Worm (Caenorhabditis elegans) whole organism, L1 larva: ENCODE results near the gene K10D11.2.

Source experiments
- ama-1 ChIP-seq: fragments of 150-350 bp; optimal IDR thresholded peaks from 2 replicates; lab custom pipeline; 2014
- ceh-8 ChIP-seq: fragments of 200-800 bp; sonication (Bioruptor generic); optimal IDR thresholded peaks from 2 replicates; lab custom pipeline; 2018; ENCODE audit warnings: mild to moderate bottlenecking, missing genetic modification characterization, moderate library complexity, missing compliant biosample characterization
- ceh-90 ChIP-seq: sonication (generic microtip); optimal IDR thresholded peaks from 2 replicates; lab custom pipeline; 2016; ENCODE audit warnings: missing genetic modification characterization, missing compliant biosample characterization
- ces-1 ChIP-seq: fragments of 150-350 bp; optimal IDR thresholded peaks from 2 replicates; lab custom pipeline; 2014; ENCODE audit warnings: missing biosample characterization, missing genetic modification reagents, missing genetic modification characterization
- dpl-1 ChIP-seq, 3 experiments: fragments of 150-350 bp in 2 of 3; sonication (generic microtip) in 1 of 3; optimal IDR thresholded peaks; 2 replicates each; lab custom pipeline; 2014 to 2017; ENCODE audit warnings: missing biosample characterization in 3 of 3, missing genetic modification characterization in 3 of 3, missing genetic modification reagents in 3 of 3
- dsc-1 ChIP-seq: sonication (generic microtip); optimal IDR thresholded peaks from 2 replicates; lab custom pipeline; 2016; ENCODE audit warnings: mild to moderate bottlenecking, missing genetic modification characterization, missing compliant biosample characterization
- efl-1 ChIP-seq, 4 experiments: fragments of 150-350 bp; optimal IDR thresholded peaks in 3 of 4; peaks in 1 of 4; 1 replicate in 1 of 4; 2 replicates in 3 of 4; lab custom pipeline; 2014; ENCODE audit warnings: missing biosample characterization in 2 of 4, missing genetic modification characterization in 2 of 4, missing genetic modification reagents in 2 of 4
- efl-3 ChIP-seq: fragments of 200-800 bp; sonication (Bioruptor generic); optimal IDR thresholded peaks from 2 replicates; lab custom pipeline; 2018; ENCODE audit warnings: mild to moderate bottlenecking, missing genetic modification characterization, missing compliant biosample characterization
- elt-3 ChIP-seq, 6 experiments: fragments of 150-350 bp in 1 of 6; sonication (generic microtip); optimal IDR thresholded peaks; 2 replicates each; lab custom pipeline; 2017 to 2018; ENCODE audit warnings: missing biosample characterization in 6 of 6, missing genetic modification characterization in 6 of 6, inconsistent platforms in 1 of 6
- fkh-10 ChIP-seq: sonication (generic microtip); optimal IDR thresholded peaks from 2 replicates; lab custom pipeline; 2017; ENCODE audit warnings: missing biosample characterization, missing genetic modification reagents, missing genetic modification characterization
- fkh-4 ChIP-seq: sonication (generic microtip); optimal IDR thresholded peaks from 2 replicates; lab custom pipeline; 2016; ENCODE audit warnings: missing compliant biosample characterization, missing genetic modification characterization, borderline replicate concordance
- hlh-17 ChIP-seq: fragments of 200-800 bp; sonication (Bioruptor generic); optimal IDR thresholded peaks from 2 replicates; lab custom pipeline; 2018; ENCODE audit warnings: missing genetic modification characterization, mild to moderate bottlenecking, missing compliant biosample characterization, moderate library complexity, borderline replicate concordance
- hlh-4 ChIP-seq: sonication (generic microtip); optimal IDR thresholded peaks from 2 replicates; lab custom pipeline; 2016; ENCODE audit warnings: mild to moderate bottlenecking, missing genetic modification characterization, missing compliant biosample characterization
- jun-1 ChIP-seq: fragments of 150-350 bp; optimal IDR thresholded peaks from 2 replicates; lab custom pipeline; 2014; ENCODE audit warnings: missing biosample characterization, missing genetic modification reagents, missing genetic modification characterization
- lin-13 ChIP-seq: fragments of 150-350 bp; optimal IDR thresholded peaks from 2 replicates; lab custom pipeline; 2014; ENCODE audit warnings: missing biosample characterization, missing genetic modification reagents, missing genetic modification characterization
- lin-14 ChIP-seq: fragments of 200-800 bp; sonication (Bioruptor generic); optimal IDR thresholded peaks from 2 replicates; lab custom pipeline; 2018; ENCODE audit warnings: mild to moderate bottlenecking, missing genetic modification characterization, moderate library complexity, missing compliant biosample characterization
- lin-15B ChIP-seq: fragments of 150-350 bp; sonication (generic microtip); optimal IDR thresholded peaks from 3 replicates; lab custom pipeline; 2014; ENCODE audit warnings: missing biosample characterization, missing genetic modification characterization
- lin-39 ChIP-seq: fragments of 150-350 bp; optimal IDR thresholded peaks from 2 replicates; lab custom pipeline; 2014; ENCODE audit warnings: missing biosample characterization, missing genetic modification reagents, missing genetic modification characterization
- mep-1 ChIP-seq: fragments of 150-350 bp; optimal IDR thresholded peaks from 2 replicates; lab custom pipeline; 2014; ENCODE audit warnings: missing biosample characterization, missing genetic modification characterization
- nhr-12 ChIP-seq: sonication (generic microtip); optimal IDR thresholded peaks from 2 replicates; lab custom pipeline; 2017; ENCODE audit warnings: missing biosample characterization, missing genetic modification characterization
- nhr-47 ChIP-seq: sonication (generic microtip); optimal IDR thresholded peaks from 2 replicates; lab custom pipeline; 2016; ENCODE audit warnings: mild to moderate bottlenecking, missing genetic modification characterization, moderate library complexity, missing compliant biosample characterization
- nhr-90 ChIP-seq: sonication (generic microtip); optimal IDR thresholded peaks from 2 replicates; lab custom pipeline; 2016; ENCODE audit warnings: mild to moderate bottlenecking, missing genetic modification characterization, missing compliant biosample characterization; ENCODE audit not compliant: poor library complexity
- pax-3 ChIP-seq: fragments of 200-800 bp; sonication (Bioruptor generic); optimal IDR thresholded peaks from 2 replicates; lab custom pipeline; 2018; ENCODE audit warnings: mild to moderate bottlenecking, missing genetic modification characterization, moderate library complexity, missing compliant biosample characterization
- rnt-1 ChIP-seq: sonication (generic microtip); optimal IDR thresholded peaks from 2 replicates; lab custom pipeline; 2016; ENCODE audit warnings: mild to moderate bottlenecking, missing genetic modification characterization, moderate library complexity, missing compliant biosample characterization
- snu-23 ChIP-seq: sonication (generic microtip); optimal IDR thresholded peaks from 2 replicates; lab custom pipeline; 2016; ENCODE audit warnings: missing genetic modification characterization, missing compliant biosample characterization
- unc-130 ChIP-seq: fragments of 150-350 bp; optimal IDR thresholded peaks from 2 replicates; lab custom pipeline; 2017; ENCODE audit warnings: missing biosample characterization, missing genetic modification characterization, inconsistent platforms
- unc-30 ChIP-seq: sonication (generic microtip); optimal IDR thresholded peaks from 2 replicates; lab custom pipeline; 2017; ENCODE audit warnings: missing biosample characterization, missing genetic modification characterization
- unc-86 ChIP-seq: sonication (generic microtip); optimal IDR thresholded peaks from 2 replicates; lab custom pipeline; 2016; ENCODE audit warnings: missing genetic modification characterization, missing compliant biosample characterization
- ztf-4 ChIP-seq: fragments of 150-350 bp; optimal IDR thresholded peaks from 2 replicates; lab custom pipeline; 2014; ENCODE audit warnings: missing biosample characterization, missing genetic modification characterization

Gene K10D11.2

ce11 chrIV:13029674-13030466, 51.1 kb downstream of the K10D11.2 start (continued):
- peak; percentile 8 for TF ChIP-seq dsc-1
- no peak for TF ChIP-seq fkh-10
- TF ChIP-seq nhr-90 (tag; lab: Kevin White, UChicago), result no peak
- TF ChIP-seq lin-14, result peak; percentile 82
- TF ChIP-seq lin-15B (tag; lab: Kevin White, UChicago), result no peak
- TF ChIP-seq jun-1, result no peak
- no peak for TF ChIP-seq lin-39 (tag; lab: Kevin White, UChicago)
- no peak for TF ChIP-seq dpl-1 (GFP tag; optimal IDR thresholded peaks at IDR 0.05; lab: Kevin White, UChicago)
- peak; percentile 32 for TF ChIP-seq mep-1 (tag; lab: Kevin White, UChicago)
- no peak for TF ChIP-seq lin-13
- TF ChIP-seq rnt-1 (tag; lab: Kevin White, UChicago), result peak; percentile 21
- TF ChIP-seq unc-86, result no peak
- no peak for TF ChIP-seq efl-3 (GFP tag; lab: Kevin White, UChicago)
- no peak for TF ChIP-seq nhr-12 (tag; lab: Kevin White, UChicago)
- no peak for TF ChIP-seq hlh-17 (GFP tag; lab: Kevin White, UChicago)
- no peak for TF ChIP-seq ces-1 (GFP tag; lab: Kevin White, UChicago)
- TF ChIP-seq fkh-4, result no peak
- TF ChIP-seq ama-1 (lab: Kevin White, UChicago), result no peak
- TF ChIP-seq unc-130 (tag; lab: Kevin White, UChicago), result no peak
- no peak for TF ChIP-seq ztf-4 (tag; lab: Kevin White, UChicago)
- no peak for TF ChIP-seq hlh-4
- TF ChIP-seq elt-3 (tag; optimal IDR thresholded peaks at IDR 0.05; lab: Kevin White, UChicago), result peak in 1 of 6 experiments; percentile 11
- TF ChIP-seq snu-23 (GFP tag; lab: Kevin White, UChicago), result peak; percentile 21
- peak; percentile 22 for TF ChIP-seq nhr-47
- no peak for TF ChIP-seq pax-3 (tag; lab: Kevin White, UChicago)
- TF ChIP-seq ceh-8, result no peak

DNA sequence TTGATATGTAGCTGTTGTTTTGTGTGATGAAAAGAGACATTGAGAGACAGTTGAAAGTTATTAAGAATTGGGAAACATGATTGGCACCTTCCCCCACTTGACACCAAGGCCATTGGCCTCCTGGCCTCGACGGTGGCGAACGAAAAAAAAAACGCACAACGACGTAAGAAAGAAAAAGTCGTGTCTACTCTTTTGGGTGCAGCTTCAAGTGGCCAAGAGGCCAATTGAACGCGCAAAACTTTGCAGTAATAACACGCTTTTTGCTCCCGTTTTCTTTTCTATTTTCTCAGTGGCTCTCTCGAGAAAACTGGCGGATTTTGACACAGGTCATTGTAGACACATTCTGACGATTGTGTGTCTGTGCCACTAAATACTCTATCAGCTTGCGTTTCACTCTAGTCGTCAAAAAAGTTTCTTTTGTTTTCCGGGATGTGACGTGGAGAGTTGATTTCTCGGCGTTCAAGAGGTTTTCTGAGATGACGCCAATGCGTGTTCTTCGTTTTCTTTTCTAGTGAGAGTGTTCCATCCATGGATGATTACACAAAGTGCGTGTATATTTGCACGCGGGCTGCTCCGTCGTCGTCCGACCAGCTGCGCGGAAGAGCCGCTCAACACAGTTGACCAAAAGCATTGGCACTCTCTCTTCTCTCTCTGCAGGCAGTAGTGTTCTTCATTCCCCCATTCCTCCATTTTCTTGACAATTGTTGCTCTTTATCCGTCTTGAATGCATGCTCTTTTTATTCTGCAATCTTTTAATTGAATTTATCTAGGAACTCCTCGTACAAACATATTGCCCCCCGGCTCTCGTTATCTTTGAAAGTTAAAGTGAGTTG, 51.9 kb downstream of the K10D11.2 start:
- TF ChIP-seq ceh-90 (tag; lab: Kevin White, UChicago), result no peak
- no peak for TF ChIP-seq unc-30 (tag; lab: Kevin White, UChicago)
- TF ChIP-seq efl-1 (optimal IDR thresholded peaks at IDR 0.05; lab: Kevin White, UChicago), result no peak
- peak in 1 of 2 experiments; percentile 55 for TF ChIP-seq efl-1 (GFP tag; optimal IDR thresholded peaks at IDR 0.05 in 1 of 2; lab: Kevin White, UChicago)
- TF ChIP-seq, all 84 proteins: peak for 1
